Fruit fly (Drosophila melanogaster) whole organism, prepupa: ENCODE results near the gene CG31817.
A peak's percentile ranks its signal among the peaks of the same experiment; 100 is the strongest.

Experiments
- CG10631 ChIP-seq: fragments of 200-800 bp; sonication (Bioruptor generic); optimal IDR thresholded peaks from 2 replicates; lab custom pipeline; 2016; ENCODE audit warnings: missing biosample characterization, missing genetic modification characterization
- CG10669 ChIP-seq: fragments of 200-800 bp; sonication (Bioruptor generic); optimal IDR thresholded peaks from 3 replicates; lab custom pipeline; 2018; ENCODE audit warnings: missing biosample characterization, mild to moderate bottlenecking, missing genetic modification characterization, moderate library complexity
- CG11762 ChIP-seq: fragments of 200-800 bp; sonication (Bioruptor generic); optimal IDR thresholded peaks from 3 replicates; lab custom pipeline; 2016; ENCODE audit warnings: missing biosample characterization, missing genetic modification characterization; ENCODE audit not compliant: insufficient read depth
- CG1621 ChIP-seq: fragments of 200-800 bp; sonication (Bioruptor generic); optimal IDR thresholded peaks from 3 replicates; lab custom pipeline; 2018; ENCODE audit warnings: missing biosample characterization, mild to moderate bottlenecking, missing genetic modification characterization
- CG16779 ChIP-seq: fragments of 200-800 bp; sonication (Bioruptor generic); optimal IDR thresholded peaks from 3 replicates; lab custom pipeline; 2017; ENCODE audit warnings: missing biosample characterization, mild to moderate bottlenecking, missing genetic modification characterization
- CG31627 ChIP-seq: fragments of 200-800 bp; sonication (Bioruptor generic); optimal IDR thresholded peaks from 3 replicates; lab custom pipeline; 2016; ENCODE audit warnings: missing biosample characterization, missing genetic modification characterization
- CG32006 ChIP-seq: fragments of 200-800 bp; sonication (Bioruptor generic); optimal IDR thresholded peaks from 3 replicates; lab custom pipeline; 2017; ENCODE audit warnings: missing biosample characterization, mild to moderate bottlenecking, missing genetic modification characterization
- CG34406 ChIP-seq: fragments of 200-800 bp; sonication (Bioruptor generic); optimal IDR thresholded peaks from 3 replicates; lab custom pipeline; 2016; ENCODE audit warnings: missing biosample characterization, missing genetic modification characterization
- CG3919 ChIP-seq: fragments of 200-800 bp; sonication (Bioruptor generic); optimal IDR thresholded peaks from 3 replicates; lab custom pipeline; 2016; ENCODE audit warnings: missing biosample characterization, missing genetic modification characterization
- CG4318 ChIP-seq: fragments of 200-800 bp; sonication (Bioruptor generic); optimal IDR thresholded peaks from 3 replicates; lab custom pipeline; 2017; ENCODE audit warnings: missing biosample characterization, mild to moderate bottlenecking, missing genetic modification characterization
- CG6163 ChIP-seq: fragments of 200-800 bp; sonication (Bioruptor generic); IDR thresholded peaks from 3 replicates; pipeline ENCODE4 v1.3.6; 2022; ENCODE audit warnings: missing biosample characterization, missing genetic modification characterization
- CG6276 ChIP-seq: fragments of 200-800 bp; sonication (Bioruptor generic); optimal IDR thresholded peaks from 2 replicates; lab custom pipeline; 2017; ENCODE audit warnings: missing biosample characterization, mild to moderate bottlenecking, missing genetic modification characterization
- CG6792 ChIP-seq: fragments of 200-800 bp; sonication (Bioruptor generic); optimal IDR thresholded peaks from 3 replicates; lab custom pipeline; 2016; ENCODE audit warnings: missing biosample characterization, missing genetic modification characterization
- CG6808 ChIP-seq: fragments of 200-800 bp; sonication (Bioruptor generic); optimal IDR thresholded peaks from 3 replicates; lab custom pipeline; 2017; ENCODE audit warnings: missing biosample characterization, missing genetic modification characterization, mild to moderate bottlenecking, moderate library complexity, missing genetic modification reagents
- CG7368 ChIP-seq: fragments of 200-800 bp; sonication (Bioruptor generic); optimal IDR thresholded peaks from 3 replicates; lab custom pipeline; 2016; ENCODE audit warnings: missing biosample characterization, missing genetic modification characterization
- CG8319 ChIP-seq: fragments of 200-800 bp; sonication (Bioruptor generic); optimal IDR thresholded peaks from 3 replicates; lab custom pipeline; 2016; ENCODE audit warnings: missing biosample characterization, missing genetic modification characterization
- CG8632 ChIP-seq: fragments of 200-800 bp; sonication (Bioruptor generic); optimal IDR thresholded peaks from 3 replicates; lab custom pipeline; 2016; ENCODE audit warnings: missing biosample characterization, missing genetic modification characterization
- Eip78C ChIP-seq: fragments of 200-800 bp; sonication (Bioruptor generic); peaks from one replicate; lab custom pipeline; 2016; ENCODE audit warnings: missing biosample characterization, missing genetic modification characterization
- Eip93F ChIP-seq: fragments of 200-800 bp; sonication (Bioruptor generic); optimal IDR thresholded peaks from 2 replicates; lab custom pipeline; 2016; ENCODE audit warnings: missing biosample characterization, mild to moderate bottlenecking, missing genetic modification characterization
- Ets21C ChIP-seq: fragments of 200-800 bp; sonication (Bioruptor generic); optimal IDR thresholded peaks from 3 replicates; lab custom pipeline; 2016; ENCODE audit warnings: missing biosample characterization, missing genetic modification characterization
- Hr4 ChIP-seq: fragments of 200-800 bp; sonication (Bioruptor generic); optimal IDR thresholded peaks from 3 replicates; lab custom pipeline; 2016; ENCODE audit warnings: missing biosample characterization, missing genetic modification characterization
- Lpt ChIP-seq: fragments of 200-800 bp; sonication (Bioruptor generic); optimal IDR thresholded peaks from 3 replicates; lab custom pipeline; 2016; ENCODE audit warnings: missing biosample characterization, missing genetic modification characterization
- Met ChIP-seq: fragments of 200-800 bp; sonication (Bioruptor generic); optimal IDR thresholded peaks from 3 replicates; lab custom pipeline; 2016; ENCODE audit warnings: missing biosample characterization, missing genetic modification characterization
- OdsH ChIP-seq: fragments of 200-800 bp; sonication (Bioruptor generic); optimal IDR thresholded peaks from 3 replicates; lab custom pipeline; 2016; ENCODE audit warnings: missing biosample characterization, missing genetic modification characterization
- Smox ChIP-seq: fragments of 200-800 bp; sonication (Bioruptor generic); optimal IDR thresholded peaks from 3 replicates; lab custom pipeline; 2016; ENCODE audit warnings: missing biosample characterization, missing genetic modification characterization
- Sox102F ChIP-seq: fragments of 200-800 bp; sonication (Bioruptor generic); optimal IDR thresholded peaks from 2 replicates; lab custom pipeline; 2016; ENCODE audit warnings: missing biosample characterization, mild to moderate bottlenecking, missing genetic modification characterization
- Sox14 ChIP-seq: fragments of 200-800 bp; sonication (Bioruptor generic); optimal IDR thresholded peaks from 3 replicates; lab custom pipeline; 2016; ENCODE audit warnings: missing biosample characterization, missing genetic modification characterization
- achi ChIP-seq: fragments of 200-800 bp; sonication (Bioruptor generic); optimal IDR thresholded peaks from 3 replicates; lab custom pipeline; 2016; ENCODE audit warnings: missing biosample characterization, missing genetic modification characterization
- acj6 ChIP-seq: fragments of 200-800 bp; sonication (Bioruptor generic); optimal IDR thresholded peaks from 3 replicates; lab custom pipeline; 2016; ENCODE audit warnings: missing biosample characterization, missing genetic modification characterization
- cyc ChIP-seq: fragments of 200-800 bp; sonication (Bioruptor generic); optimal IDR thresholded peaks from 3 replicates; lab custom pipeline; 2016; ENCODE audit warnings: missing biosample characterization, missing genetic modification characterization
- dac ChIP-seq: fragments of 200-800 bp; sonication (Bioruptor generic); optimal IDR thresholded peaks from 2 replicates; lab custom pipeline; 2017; ENCODE audit warnings: missing biosample characterization, mild to moderate bottlenecking, missing genetic modification characterization
- dsx ChIP-seq: fragments of 200-800 bp; optimal IDR thresholded peaks from 3 replicates; lab custom pipeline; 2019; ENCODE audit warnings: missing biosample characterization, mild to moderate bottlenecking, missing genetic modification characterization, moderate library complexity; ENCODE audit not compliant: poor library complexity, severe bottlenecking
- eg ChIP-seq: fragments of 200-800 bp; sonication (Bioruptor generic); IDR thresholded peaks from 3 replicates; pipeline ENCODE4 v1.3.6; 2022; ENCODE audit warnings: missing biosample characterization, missing genetic modification characterization
- fd59A ChIP-seq: fragments of 200-800 bp; sonication (Bioruptor generic); optimal IDR thresholded peaks from 2 replicates; lab custom pipeline; 2017; ENCODE audit warnings: missing biosample characterization, mild to moderate bottlenecking, missing genetic modification characterization, missing genetic modification reagents
- fkh ChIP-seq: fragments of 200-800 bp; sonication (Bioruptor generic); optimal IDR thresholded peaks from 3 replicates; lab custom pipeline; 2017; ENCODE audit warnings: missing biosample characterization, mild to moderate bottlenecking, missing genetic modification characterization, moderate library complexity
- pdm3 ChIP-seq: fragments of 200-800 bp; sonication (Bioruptor generic); optimal IDR thresholded peaks from 3 replicates; lab custom pipeline; 2016; ENCODE audit warnings: missing biosample characterization, missing genetic modification characterization
- salr ChIP-seq, 2 experiments: fragments of 200-800 bp; sonication (Bioruptor generic); optimal IDR thresholded peaks; 3 replicates each; lab custom pipeline; 2016 to 2018; ENCODE audit warnings: missing biosample characterization in 2 of 2, missing genetic modification characterization in 2 of 2, mild to moderate bottlenecking in 1 of 2
- spab ChIP-seq: fragments of 200-800 bp; sonication (Bioruptor generic); optimal IDR thresholded peaks from 2 replicates; lab custom pipeline; 2017; ENCODE audit warnings: missing biosample characterization, mild to moderate bottlenecking, missing genetic modification characterization, missing genetic modification reagents
- svp ChIP-seq: fragments of 200-800 bp; sonication (Bioruptor generic); peaks from one replicate; lab custom pipeline; 2016; ENCODE audit warnings: missing biosample characterization, missing genetic modification characterization
- vri ChIP-seq: fragments of 200-800 bp; sonication (Bioruptor generic); optimal IDR thresholded peaks from 3 replicates; lab custom pipeline; 2016; ENCODE audit warnings: missing biosample characterization, mild to moderate bottlenecking, missing genetic modification characterization

The CG31817 gene

DNA sequence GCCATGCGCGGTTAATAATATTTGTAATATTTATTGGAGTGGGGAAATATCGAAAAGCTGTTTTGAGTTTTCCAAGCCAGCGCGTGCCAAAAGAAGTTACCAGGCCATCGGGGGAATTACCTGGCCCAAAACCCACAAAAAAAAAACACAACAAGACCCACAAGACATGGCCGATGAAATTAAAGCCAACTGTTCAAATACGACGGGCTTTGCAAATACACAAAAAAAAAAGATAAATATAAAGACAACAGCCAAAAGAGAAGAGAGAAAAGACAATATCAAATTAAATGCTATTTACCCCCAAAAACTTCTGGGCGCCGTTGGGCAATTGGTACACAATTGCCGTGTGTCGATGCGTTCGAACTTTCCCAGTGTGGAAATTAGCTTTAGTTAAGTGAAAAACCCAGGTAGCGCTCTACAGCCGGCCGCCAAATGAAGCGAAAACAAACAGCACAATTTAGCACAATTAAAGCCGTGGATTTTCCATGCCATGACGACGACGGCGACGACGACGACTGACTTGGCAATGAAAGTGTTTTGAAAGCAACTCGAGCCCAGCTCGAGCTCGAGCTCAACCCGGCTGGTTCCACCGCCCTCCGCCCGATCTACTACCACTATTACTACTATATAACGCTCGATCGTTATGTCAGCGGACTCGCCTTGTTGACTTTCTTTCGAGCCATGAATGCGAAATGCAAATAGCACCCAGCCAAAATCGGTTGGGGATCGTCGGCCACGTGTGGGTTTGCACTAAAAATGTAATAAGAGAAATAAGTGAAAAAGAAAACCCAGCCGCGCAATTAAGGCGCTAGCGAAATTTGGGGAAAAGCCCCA lies 19.7 kb downstream of the CG31817 start:
- TF ChIP-seq CG11762 (GFP tag; lab: Kevin White, UChicago) (no peak), CG31627 (GFP tag; lab: Kevin White, UChicago) (no peak), CG6808 (no peak), vri (GFP tag; lab: Kevin White, UChicago) (no peak), Sox14 (GFP tag; lab: Kevin White, UChicago) (no peak), fkh (GFP tag; lab: Kevin White, UChicago) (peak; percentile 48), CG4318 (GFP tag; lab: Kevin White, UChicago) (no peak), CG7368 (GFP tag; lab: Kevin White, UChicago) (no peak), CG6163 (GFP tag; lab: Robert Waterston, UW) (no peak), eg (0 out of 3 replicates have a peak, but pooled peaks have one; percentile 15), Eip78C (GFP tag; lab: Kevin White, UChicago) (peak; percentile 54), Sox102F (no peak), Met (GFP tag; lab: Kevin White, UChicago) (no peak), cyc (GFP tag; lab: Kevin White, UChicago) (no peak), dac (no peak), CG1621 (tag; lab: Kevin White, UChicago) (no peak), Hr4 (no peak), pdm3 (no peak), CG6276 (no peak)

DNA sequence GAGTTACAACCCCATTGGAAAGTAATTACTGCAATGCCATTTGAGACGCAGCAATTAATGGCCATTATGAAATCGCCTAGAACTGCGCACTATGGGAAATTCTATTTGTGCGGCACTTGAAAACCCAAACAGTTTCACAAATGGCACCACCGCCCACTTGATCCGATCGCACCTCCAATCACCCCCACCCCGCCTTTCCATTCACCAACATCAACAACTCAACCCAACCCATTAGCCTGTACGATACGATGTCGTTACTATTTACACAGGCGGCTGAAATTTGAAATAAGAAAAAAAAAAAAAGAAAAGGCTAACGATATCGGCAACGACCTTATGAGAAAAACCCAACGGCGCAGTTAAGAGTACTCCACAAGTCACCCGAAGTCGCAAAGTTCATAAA lies 20.6 kb downstream of the CG31817 start:
- TF ChIP-seq CG34406 (GFP tag; lab: Kevin White, UChicago) (no peak), fkh (GFP tag; lab: Kevin White, UChicago) (peak; percentile 50)
- TF ChIP-seq, all 60 proteins: peak for 1

DNA sequence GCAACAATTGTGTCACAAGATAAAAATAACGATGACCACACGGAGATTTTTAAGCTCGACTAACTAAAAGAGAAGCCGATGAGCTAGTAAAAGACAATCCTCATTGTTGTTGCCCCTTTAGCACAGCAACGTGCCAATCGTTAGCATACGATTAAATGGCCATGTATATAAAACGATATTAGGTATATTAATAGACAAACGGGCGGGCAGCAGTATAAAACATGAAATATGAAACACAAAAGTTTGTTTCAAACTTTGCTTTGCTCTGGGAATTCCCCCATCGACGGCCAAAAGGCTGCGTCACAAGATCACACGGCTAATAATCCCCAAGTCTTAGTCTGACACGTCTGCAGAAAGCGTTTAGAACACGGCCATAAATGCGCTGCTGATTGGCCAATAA lies 21.3 kb downstream of the CG31817 start:
- no peak for TF ChIP-seq Lpt

dm6 chr2L:16315844-16316243 lies 21.8 kb downstream of the CG31817 start:
- TF ChIP-seq fkh (GFP tag; lab: Kevin White, UChicago) (peak; percentile 14), vri (GFP tag; lab: Kevin White, UChicago) (no peak)
- TF ChIP-seq, all 60 proteins: peak for 1

dm6 chr2L:16315027-16315426 lies 22.7 kb downstream of the CG31817 start:
- no peak for TF ChIP-seq OdsH
- no peak for TF ChIP-seq CG4318 (GFP tag; lab: Kevin White, UChicago)
- TF ChIP-seq CG3919 (GFP tag; lab: Kevin White, UChicago), result no peak
- peak; percentile 77 for TF ChIP-seq Sox14 (GFP tag; lab: Kevin White, UChicago)
- no peak for TF ChIP-seq CG10631 (GFP tag; lab: Kevin White, UChicago)
- no peak for TF ChIP-seq CG10669
- TF ChIP-seq salr (GFP tag; optimal IDR thresholded peaks at IDR 0.05; lab: Kevin White, UChicago), result no peak
- TF ChIP-seq achi (GFP tag; lab: Kevin White, UChicago), result no peak
- no peak for TF ChIP-seq CG6792
- no peak for TF ChIP-seq Sox102F
- peak; percentile 94 for TF ChIP-seq vri (GFP tag; lab: Kevin White, UChicago)
- no peak for TF ChIP-seq Hr4
- TF ChIP-seq Smox (GFP tag; lab: Kevin White, UChicago), result no peak
- peak; percentile 65 for TF ChIP-seq CG6808
- no peak for TF ChIP-seq CG31627 (GFP tag; lab: Kevin White, UChicago)
- no peak for TF ChIP-seq CG8319
- TF ChIP-seq CG8632, result no peak
- TF ChIP-seq CG16779, result no peak
- TF ChIP-seq eg, result no peak; the same call in 2 of the 3 replicates
- no peak for TF ChIP-seq CG1621 (tag; lab: Kevin White, UChicago)
- no peak for TF ChIP-seq fd59A
- no peak for TF ChIP-seq Ets21C
- peak; percentile 62 for TF ChIP-seq fkh (GFP tag; lab: Kevin White, UChicago)
- no peak for TF ChIP-seq dac
- no peak for TF ChIP-seq spab (GFP tag; lab: Kevin White, UChicago)
- TF ChIP-seq CG32006 (GFP tag; lab: Kevin White, UChicago), result no peak
- no peak for TF ChIP-seq acj6 (GFP tag; lab: Kevin White, UChicago)
- TF ChIP-seq dsx, result peak; percentile 53
- TF ChIP-seq Eip78C (GFP tag; lab: Kevin White, UChicago), result peak; percentile 60
- TF ChIP-seq Eip93F (GFP tag; lab: Kevin White, UChicago), result peak; percentile 38
- no peak for TF ChIP-seq svp
- TF ChIP-seq CG6163 (GFP tag; lab: Robert Waterston, UW), result peak; percentile 62
